Fruit fly (Drosophila melanogaster): ENCODE data around the gene CG15546.
A peak's percentile ranks its signal among the peaks of the same experiment; 100 is the strongest.

Gene CG15546

dm6 chr3R:30887711-30888549, 11.9 kb upstream of the CG15546 start (continued):
- TF ChIP-seq CG17829 (tag; optimal IDR thresholded peaks at IDR 0.05) (peak; percentile 31), CG12299 (tag; optimal IDR thresholded peaks at IDR 0.05) (no peak), tgo (GFP tag; IDR thresholded peaks at IDR 0.05) (peak; percentile 70), al (GFP tag; IDR thresholded peaks at IDR 0.05) (0 out of 2 replicates have a peak, but pooled peaks have one; percentile 6), gfzf (GFP tag; optimal IDR thresholded peaks at IDR 0.05) (no peak), CG8944 (GFP tag; optimal IDR thresholded peaks at IDR 0.05) (peak; percentile 58), ab (GFP tag; optimal IDR thresholded peaks at IDR 0.05) (no peak), CG11398 (GFP tag; optimal IDR thresholded peaks at IDR 0.05) (peak; percentile 35), abd-A (tag; optimal IDR thresholded peaks at IDR 0.05) (no peak), Dek (tag; optimal IDR thresholded peaks at IDR 0.05) (peak; percentile 55), CG3281 (GFP tag; optimal IDR thresholded peaks at IDR 0.05) (peak; percentile 59), cg (GFP tag; optimal IDR thresholded peaks at IDR 0.05) (no peak), NC2β (GFP tag; optimal IDR thresholded peaks at IDR 0.05) (peak; percentile 66), dm (GFP tag; optimal IDR thresholded peaks at IDR 0.05) (no peak), E2f1 (GFP tag; IDR thresholded peaks at IDR 0.05) (peak; percentile 59), Ravus (GFP tag; IDR thresholded peaks at IDR 0.05) (no peak; the same call in 1 of the 2 replicates), CG12659 (GFP tag; optimal IDR thresholded peaks at IDR 0.05) (peak; percentile 45), TFAM (GFP tag; optimal IDR thresholded peaks at IDR 0.05) (no peak), CG11093 (GFP tag; IDR thresholded peaks at IDR 0.05) (peak; percentile 61; the same call in 2 of the 3 replicates), CG15514 (GFP tag; optimal IDR thresholded peaks at IDR 0.05) (peak; percentile 53), HLH4C (GFP tag; IDR thresholded peaks at IDR 0.05; ENCODE audit: partially characterized antibody) (no peak), unpg (GFP tag; optimal IDR thresholded peaks at IDR 0.05) (no peak), sr (GFP tag; IDR thresholded peaks at IDR 0.05) (peak; percentile 59; the same call in 2 of the 3 replicates), chm (GFP tag; IDR thresholded peaks at IDR 0.05) (peak; percentile 80), CG34224 (GFP tag; IDR thresholded peaks at IDR 0.05; ENCODE audit: partially characterized antibody) (no peak), CG32772 (GFP tag; IDR thresholded peaks at IDR 0.05) (peak; percentile 56; the same call in 1 of the 2 replicates), Dip2 (GFP tag; IDR thresholded peaks at IDR 0.05) (no peak), CG15269 (tag; optimal IDR thresholded peaks at IDR 0.05) (no peak), chn (GFP tag; optimal IDR thresholded peaks at IDR 0.05) (peak; percentile 27), chif (GFP tag; optimal IDR thresholded peaks at IDR 0.05) (peak; percentile 33 to 60), CG8924 (tag; optimal IDR thresholded peaks at IDR 0.05) (peak; percentile 52), CG18476 (GFP tag; optimal IDR thresholded peaks at IDR 0.05) (no peak), CG14667 (GFP tag; IDR thresholded peaks at IDR 0.05) (peak; percentile 45), kah (GFP tag; optimal IDR thresholded peaks at IDR 0.05) (peak; percentile 11), sna (GFP tag; IDR thresholded peaks at IDR 0.05; ENCODE audit: partially characterized antibody) (no peak), MTF-1 (GFP tag; optimal IDR thresholded peaks at IDR 0.05; ENCODE audit: borderline replicate concordance) (no peak), trh (GFP tag; optimal IDR thresholded peaks at IDR 0.05) (no peak), CG4617 (GFP tag; optimal IDR thresholded peaks at IDR 0.05; ENCODE audit: borderline replicate concordance) (no peak), esg (GFP tag; conservative IDR thresholded peaks at IDR 0.05) (peak; percentile 57), CG11247 (GFP tag; IDR thresholded peaks at IDR 0.05) (peak; percentile 71), lov (optimal IDR thresholded peaks at IDR 0.05) (no peak), lov (GFP tag; IDR thresholded peaks at IDR 0.05) (peak; percentile 71; the same call in 1 of the 3 replicates), gsb (GFP tag; IDR thresholded peaks at IDR 0.05) (peak; percentile 55), Deaf1 (tag; optimal IDR thresholded peaks at IDR 0.05) (no peak), Fer2 (tag; optimal IDR thresholded peaks at IDR 0.05) (no peak), CG17359 (tag; optimal IDR thresholded peaks at IDR 0.05) (peak; percentile 74), sob (GFP tag; IDR thresholded peaks at IDR 0.05) (peak; percentile 70), crol (GFP tag; IDR thresholded peaks at IDR 0.05) (0 out of 2 replicates have a peak, but pooled peaks have one; percentile 20), Antp (GFP tag; optimal IDR thresholded peaks at IDR 0.05) (peak; percentile 62)
